Fruit fly (Drosophila melanogaster) whole organism, embryonic: ENCODE data around the gene CG33773.
A peak's percentile ranks its signal among the peaks of the same experiment; 100 is the strongest.

Experiments used
- CG10543 ChIP-seq: fragments of 200-800 bp; sonication (Bioruptor generic); optimal IDR thresholded peaks from 3 replicates; lab custom pipeline; 2017; ENCODE audit warnings: missing biosample characterization, mild to moderate bottlenecking, missing genetic modification characterization, moderate library complexity
- CG11695 ChIP-seq: fragments of 200-800 bp; sonication (Bioruptor generic); IDR thresholded peaks from 3 replicates; pipeline ENCODE4 v1.3.6; 2022; ENCODE audit warnings: missing biosample characterization, missing genetic modification characterization
- CG12769 ChIP-seq: fragments of 200-800 bp; sonication (Bioruptor generic); optimal IDR thresholded peaks from 2 replicates; lab custom pipeline; 2019; ENCODE audit warnings: missing biosample characterization, mild to moderate bottlenecking, missing genetic modification characterization, moderate library complexity
- CG13296 ChIP-seq: fragments of 200-800 bp; sonication (Bioruptor generic); optimal IDR thresholded peaks from 3 replicates; lab custom pipeline; 2018; ENCODE audit warnings: missing biosample characterization, mild to moderate bottlenecking, missing genetic modification characterization
- CG15269 ChIP-seq: fragments of 200-800 bp; sonication (Bioruptor generic); optimal IDR thresholded peaks from 2 replicates; lab custom pipeline; 2018; ENCODE audit warnings: missing biosample characterization, mild to moderate bottlenecking, missing genetic modification characterization, moderate library complexity
- CG17802 ChIP-seq: fragments of 200-800 bp; sonication (Bioruptor generic); optimal IDR thresholded peaks from 2 replicates; lab custom pipeline; 2018; ENCODE audit warnings: missing biosample characterization, mild to moderate bottlenecking, missing genetic modification characterization, moderate library complexity
- CG2120 ChIP-seq: fragments of 200-800 bp; sonication (Bioruptor generic); optimal IDR thresholded peaks from 3 replicates; lab custom pipeline; 2016; ENCODE audit warnings: missing biosample characterization, missing genetic modification characterization
- CG30020 ChIP-seq: fragments of 200-800 bp; optimal IDR thresholded peaks from 2 replicates; lab custom pipeline; 2019; ENCODE audit warnings: missing biosample characterization, mild to moderate bottlenecking, missing genetic modification characterization, moderate library complexity
- CG31388 ChIP-seq: fragments of 200-800 bp; sonication (Bioruptor generic); optimal IDR thresholded peaks from 2 replicates; lab custom pipeline; 2016; ENCODE audit warnings: missing biosample characterization, missing genetic modification characterization
- CG32532 ChIP-seq: fragments of 200-800 bp; sonication (Bioruptor generic); IDR thresholded peaks from 2 replicates; pipeline ENCODE4 v1.3.6; 2022; ENCODE audit warnings: missing biosample characterization, missing genetic modification characterization
- CG3281 ChIP-seq: fragments of 200-800 bp; sonication (Bioruptor generic); optimal IDR thresholded peaks from 3 replicates; lab custom pipeline; 2017; ENCODE audit warnings: missing biosample characterization, mild to moderate bottlenecking, missing genetic modification characterization
- CG7839 ChIP-seq: fragments of 200-800 bp; sonication (Bioruptor generic); optimal IDR thresholded peaks from 3 replicates; lab custom pipeline; 2018; ENCODE audit warnings: missing biosample characterization, mild to moderate bottlenecking, missing genetic modification characterization, moderate library complexity
- CG9727 ChIP-seq: fragments of 200-800 bp; sonication (Bioruptor generic); optimal IDR thresholded peaks from 3 replicates; lab custom pipeline; 2017; ENCODE audit warnings: missing biosample characterization, mild to moderate bottlenecking, missing genetic modification characterization
- CG9817 ChIP-seq: fragments of 200-800 bp; sonication (Bioruptor generic); optimal IDR thresholded peaks from 2 replicates; lab custom pipeline; 2018; ENCODE audit warnings: missing biosample characterization, mild to moderate bottlenecking, missing genetic modification characterization, moderate library complexity
- CG9932 ChIP-seq: fragments of 200-800 bp; sonication (Bioruptor generic); IDR thresholded peaks from 2 replicates; pipeline ENCODE4 v1.3.6; 2022; ENCODE audit warnings: missing biosample characterization, missing genetic modification characterization
- Deaf1 ChIP-seq: fragments of 200-800 bp; optimal IDR thresholded peaks from 3 replicates; lab custom pipeline; 2019; ENCODE audit warnings: missing biosample characterization, mild to moderate bottlenecking, missing genetic modification characterization, moderate library complexity
- Doc2 ChIP-seq: fragments of 200-800 bp; sonication (Bioruptor generic); IDR thresholded peaks from 2 replicates; pipeline ENCODE4 v1.3.6; 2022; ENCODE audit warnings: missing biosample characterization, missing genetic modification characterization
- Med ChIP-seq: fragments of 200-800 bp; sonication (Bioruptor generic); peaks from one replicate; lab custom pipeline; 2016; ENCODE audit warnings: missing biosample characterization, missing genetic modification characterization, mild to moderate bottlenecking, inconsistent platforms, moderate library complexity
- Meics ChIP-seq: fragments of 200-800 bp; sonication (Bioruptor generic); optimal IDR thresholded peaks from 2 replicates; lab custom pipeline; 2017; ENCODE audit warnings: missing biosample characterization, mild to moderate bottlenecking, missing genetic modification characterization
- Ptx1 ChIP-seq: fragments of 200-800 bp; sonication (Bioruptor generic); IDR thresholded peaks from 2 replicates; pipeline ENCODE4 v1.3.6; 2022; ENCODE audit warnings: missing biosample characterization, missing genetic modification characterization
- Rfx ChIP-seq: fragments of 200-800 bp; sonication (Bioruptor generic); IDR thresholded peaks from 2 replicates; pipeline ENCODE4 v1.3.6; 2022; ENCODE audit warnings: missing biosample characterization, missing genetic modification characterization
- ab ChIP-seq: fragments of 200-800 bp; sonication (Bioruptor generic); optimal IDR thresholded peaks from 2 replicates; lab custom pipeline; 2016; ENCODE audit warnings: missing biosample characterization, missing genetic modification characterization
- aop ChIP-seq: fragments of 200-800 bp; sonication (Bioruptor generic); IDR thresholded peaks from 2 replicates; pipeline ENCODE4 v1.3.6; 2022; ENCODE audit warnings: missing biosample characterization, missing genetic modification characterization
- cg ChIP-seq: fragments of 200-800 bp; sonication (Bioruptor generic); optimal IDR thresholded peaks from 3 replicates; lab custom pipeline; 2019; ENCODE audit warnings: missing biosample characterization, mild to moderate bottlenecking, missing genetic modification characterization, moderate library complexity
- crol ChIP-seq: fragments of 200-800 bp; sonication (Bioruptor generic); IDR thresholded peaks from 2 replicates; pipeline ENCODE4 v1.3.6; 2022; ENCODE audit warnings: missing biosample characterization, missing genetic modification characterization
- cwo ChIP-seq: fragments of 200-800 bp; sonication (Bioruptor generic); optimal IDR thresholded peaks from 3 replicates; lab custom pipeline; 2017; ENCODE audit warnings: missing biosample characterization, missing genetic modification characterization, mild to moderate bottlenecking, moderate library complexity, missing genetic modification reagents
- dan ChIP-seq: fragments of 200-800 bp; sonication (Bioruptor generic); IDR thresholded peaks from 2 replicates; pipeline ENCODE4 v1.3.6; 2022; ENCODE audit warnings: missing biosample characterization, missing genetic modification characterization
- ftz-f1 ChIP-seq: fragments of 200-800 bp; sonication (Bioruptor generic); optimal IDR thresholded peaks from 2 replicates; lab custom pipeline; 2016; ENCODE audit warnings: missing biosample characterization, missing genetic modification characterization
- grau ChIP-seq: fragments of 200-800 bp; optimal IDR thresholded peaks from 3 replicates; lab custom pipeline; 2019; ENCODE audit warnings: missing biosample characterization, mild to moderate bottlenecking, missing genetic modification characterization, moderate library complexity
- ind ChIP-seq: fragments of 200-800 bp; sonication (Bioruptor generic); optimal IDR thresholded peaks from 3 replicates; lab custom pipeline; 2016; ENCODE audit warnings: missing biosample characterization, missing genetic modification characterization
- knrl ChIP-seq: fragments of 200-800 bp; sonication (Bioruptor generic); IDR thresholded peaks from 3 replicates; pipeline ENCODE4 v1.3.6; 2022; ENCODE audit warnings: missing biosample characterization, missing genetic modification characterization; ENCODE audit not compliant: partially characterized antibody
- lab ChIP-seq: fragments of 200-800 bp; sonication (Bioruptor generic); optimal IDR thresholded peaks from 3 replicates; lab custom pipeline; 2017; ENCODE audit warnings: missing biosample characterization, missing genetic modification characterization, mild to moderate bottlenecking, moderate library complexity, missing genetic modification reagents
- pnt ChIP-seq: fragments of 200-800 bp; sonication (Bioruptor generic); optimal IDR thresholded peaks from 3 replicates; lab custom pipeline; 2016; ENCODE audit warnings: missing biosample characterization, missing genetic modification characterization
- schlank ChIP-seq: fragments of 200-800 bp; sonication (Bioruptor generic); optimal IDR thresholded peaks from 2 replicates; lab custom pipeline; 2018; ENCODE audit warnings: missing biosample characterization, mild to moderate bottlenecking, missing genetic modification characterization
- sd ChIP-seq: fragments of 200-800 bp; sonication (Bioruptor generic); optimal IDR thresholded peaks from 3 replicates; lab custom pipeline; 2018; ENCODE audit warnings: missing biosample characterization, mild to moderate bottlenecking, missing genetic modification characterization, moderate library complexity
- slbo ChIP-seq: fragments of 200-800 bp; sonication (Bioruptor generic); IDR thresholded peaks from 2 replicates; pipeline ENCODE4 v1.3.6; 2022; ENCODE audit warnings: missing biosample characterization, missing genetic modification characterization
- tap ChIP-seq: fragments of 200-800 bp; optimal IDR thresholded peaks from 3 replicates; lab custom pipeline; 2019; ENCODE audit warnings: missing biosample characterization, mild to moderate bottlenecking, missing genetic modification characterization, moderate library complexity

The CG33773 gene

DNA sequence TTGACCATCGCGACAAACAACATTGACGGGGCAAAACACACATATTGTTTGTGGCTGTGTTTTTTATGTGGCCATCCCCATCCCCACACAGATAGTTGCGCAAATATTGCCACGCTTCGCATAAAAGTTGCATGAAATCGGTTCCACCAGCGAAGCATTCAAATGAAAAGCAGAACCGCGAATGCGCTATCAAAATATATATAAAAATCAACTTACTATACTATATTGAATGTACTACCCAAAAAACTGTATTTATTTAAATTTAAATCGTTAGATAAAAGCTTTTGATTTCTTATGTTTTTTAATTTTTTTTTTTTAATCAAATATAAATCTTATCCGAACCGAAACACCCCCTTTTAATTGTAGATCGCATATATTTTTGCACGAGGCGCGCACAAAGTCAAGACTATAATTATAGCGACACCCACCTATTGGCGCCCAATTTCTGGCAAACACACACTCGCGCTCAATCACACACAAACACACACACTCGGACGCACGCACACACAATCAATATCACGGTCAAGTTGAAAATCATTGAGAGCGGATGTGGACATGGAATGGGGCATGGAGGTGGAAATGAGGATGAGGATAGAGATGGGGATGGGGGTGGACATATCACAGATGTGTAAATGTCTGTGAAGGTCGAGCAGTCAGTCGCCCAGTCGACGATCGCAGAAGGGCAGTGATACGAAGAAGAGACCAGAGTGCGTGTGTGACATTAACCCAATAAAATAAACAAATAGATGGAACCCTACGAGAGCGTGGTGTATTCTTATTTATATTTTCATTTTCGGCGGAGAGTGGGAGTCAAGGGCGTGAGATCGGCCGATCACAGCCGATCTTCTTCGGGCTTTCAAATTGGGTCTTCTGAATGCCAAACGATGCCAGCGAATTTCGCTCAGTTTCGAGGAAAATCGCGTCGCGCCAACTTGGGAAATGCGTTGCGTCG lies 3.6 kb downstream of the CG33773 start, which contains the start of gene CanA1 (continued):
- peak; percentile 23 for TF ChIP-seq grau (tag; lab: Kevin White, UChicago)
- peak; percentile 26 for TF ChIP-seq CG7839
- TF ChIP-seq crol = 0 out of 2 replicates have a peak, but pooled peaks have one; percentile 15
- TF ChIP-seq cwo = peak; percentile 9
- TF ChIP-seq ftz-f1 = peak; percentile 95
- TF ChIP-seq CG12769 (tag; lab: Kevin White, UChicago) = peak; percentile 87
- no peak for TF ChIP-seq dan (GFP tag; lab: Robert Waterston, UW)
- no peak for TF ChIP-seq CG31388 (GFP tag; lab: Kevin White, UChicago)
- no peak for TF ChIP-seq CG30020 (tag; lab: Kevin White, UChicago)
- TF ChIP-seq sd (tag; lab: Kevin White, UChicago) = peak; percentile 22
- TF ChIP-seq lab = peak; percentile 14
- peak; percentile 27 for TF ChIP-seq CG13296 (GFP tag; lab: Kevin White, UChicago)
- no peak for TF ChIP-seq schlank (tag; lab: Kevin White, UChicago)
- TF ChIP-seq aop (GFP tag; lab: Robert Waterston, UW) = peak; percentile 13; the same call in 1 of the 2 replicates
- TF ChIP-seq CG17802 (tag; lab: Kevin White, UChicago) = no peak
- no peak for TF ChIP-seq tap (tag; lab: Kevin White, UChicago)
- TF ChIP-seq Med (GFP tag; lab: Kevin White, UChicago) = peak; percentile 38
- peak; percentile 77 for TF ChIP-seq Deaf1 (tag; lab: Kevin White, UChicago)
- TF ChIP-seq CG10543 (GFP tag; lab: Kevin White, UChicago) = peak; percentile 52
- TF ChIP-seq Doc2 (GFP tag; lab: Robert Waterston, UW) = no peak
- TF ChIP-seq ind (GFP tag; lab: Kevin White, UChicago) = peak; percentile 5
- peak; percentile 44 for TF ChIP-seq CG15269 (tag; lab: Kevin White, UChicago)
- peak; percentile 22 for TF ChIP-seq cg (GFP tag; lab: Kevin White, UChicago)
- TF ChIP-seq CG9817 (tag; lab: Kevin White, UChicago) = peak; percentile 3
- peak; percentile 24 for TF ChIP-seq Meics
- TF ChIP-seq Ptx1 (GFP tag; lab: Robert Waterston, UW) = 0 out of 2 replicates have a peak, but pooled peaks have one; percentile 23
- peak; percentile 59; the same call in 1 of the 2 replicates for TF ChIP-seq CG32532 (GFP tag; lab: Robert Waterston, UW)
- peak; percentile 52 for TF ChIP-seq slbo (GFP tag; lab: Robert Waterston, UW)
- TF ChIP-seq CG3281 = peak; percentile 21
- TF ChIP-seq CG11695 (GFP tag; lab: Robert Waterston, UW) = peak; percentile 57; the same call in 2 of the 3 replicates
- TF ChIP-seq Rfx (GFP tag; lab: Robert Waterston, UW) = peak; percentile 59
- peak; percentile 11 for TF ChIP-seq CG2120 (GFP tag; lab: Kevin White, UChicago)
- peak; percentile 52 for TF ChIP-seq CG9932 (GFP tag; lab: Robert Waterston, UW)
- TF ChIP-seq, all 482 proteins: peak for 37

DNA sequence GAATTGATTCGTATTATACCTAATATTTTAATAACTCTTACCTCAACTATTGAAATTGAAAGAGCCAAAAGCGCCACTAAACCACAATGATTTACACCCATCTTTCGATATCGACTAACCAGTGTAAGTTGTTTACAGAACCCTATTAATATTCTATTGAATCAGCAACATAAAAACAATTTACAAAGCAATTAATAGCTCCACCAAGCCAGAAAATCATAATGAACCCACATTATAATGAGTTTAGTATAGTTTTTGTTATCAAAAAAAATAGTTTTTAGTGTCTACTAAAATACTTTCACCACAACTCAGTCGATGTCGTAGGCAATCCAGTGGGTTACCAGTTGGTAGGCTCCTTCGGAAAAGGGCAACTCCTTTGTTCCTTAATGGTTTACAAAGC lies 9.9 kb downstream of the CG33773 start, which contains the start of gene CG33920:
TSS of gene CG33920 (minus strand) at position 101 of the 400 bp plus-strand sequence.
- TF ChIP-seq pnt (GFP tag; lab: Kevin White, UChicago) = no peak
- TF ChIP-seq CG9727 = no peak
- no peak for TF ChIP-seq ab (GFP tag; lab: Kevin White, UChicago)
- no peak for TF ChIP-seq knrl
- no peak for TF ChIP-seq CG10543 (GFP tag; lab: Kevin White, UChicago)
